Worm (Caenorhabditis elegans) whole organism, mixed stage, embryonic: ENCODE results near the gene F53H2.3.
A peak's percentile ranks its signal among the peaks of the same experiment; 100 is the strongest.

ENCODE experiments used
- M03D4.4 ChIP-seq: sonication (generic microtip); optimal IDR thresholded peaks from 2 replicates; lab custom pipeline; 2017; ENCODE audit warnings: mild to moderate bottlenecking, missing genetic modification characterization, missing compliant biosample characterization
- bed-3 ChIP-seq: fragments of 200-800 bp; sonication (Bioruptor generic); optimal IDR thresholded peaks from 3 replicates; lab custom pipeline; 2018; ENCODE audit warnings: mild to moderate bottlenecking, missing genetic modification characterization, moderate library complexity, missing compliant biosample characterization
- blmp-1 ChIP-seq: fragments of 150-350 bp; optimal IDR thresholded peaks from 2 replicates; lab custom pipeline; 2014; ENCODE audit warnings: missing biosample characterization, missing genetic modification characterization
- ceh-39 ChIP-seq: fragments of 150-350 bp; optimal IDR thresholded peaks from 2 replicates; lab custom pipeline; 2014; ENCODE audit warnings: missing biosample characterization, missing genetic modification characterization
- ceh-43 ChIP-seq: fragments of 200-800 bp; sonication (Bioruptor generic); optimal IDR thresholded peaks from 2 replicates; lab custom pipeline; 2018; ENCODE audit warnings: mild to moderate bottlenecking, missing genetic modification characterization, moderate library complexity, missing compliant biosample characterization
- ceh-83 ChIP-seq: fragments of 200-800 bp; sonication (Bioruptor generic); optimal IDR thresholded peaks from 2 replicates; lab custom pipeline; 2018; ENCODE audit warnings: mild to moderate bottlenecking, missing genetic modification characterization, missing compliant biosample characterization
- ces-1 ChIP-seq: fragments of 150-350 bp; optimal IDR thresholded peaks from 2 replicates; lab custom pipeline; 2014; ENCODE audit warnings: missing biosample characterization, missing genetic modification reagents, missing genetic modification characterization
- cnd-1 ChIP-seq: fragments of 200-800 bp; sonication (Bioruptor generic); optimal IDR thresholded peaks from 2 replicates; lab custom pipeline; 2018; ENCODE audit warnings: mild to moderate bottlenecking, missing genetic modification characterization, missing compliant biosample characterization
- drap-1 ChIP-seq: fragments of 200-800 bp; sonication (Bioruptor generic); optimal IDR thresholded peaks from 3 replicates; lab custom pipeline; 2018; ENCODE audit warnings: mild to moderate bottlenecking, missing genetic modification characterization, missing compliant biosample characterization
- elt-1 ChIP-seq: sonication (generic microtip); optimal IDR thresholded peaks from 2 replicates; lab custom pipeline; 2017; ENCODE audit warnings: missing genetic modification characterization, mild to moderate bottlenecking, missing compliant biosample characterization, antibody characterized with exemption, moderate library complexity, borderline replicate concordance; ENCODE audit not compliant: insufficient read depth
- elt-3 ChIP-seq: fragments of 150-350 bp; optimal IDR thresholded peaks from 2 replicates; lab custom pipeline; 2014; ENCODE audit warnings: missing biosample characterization, missing genetic modification characterization
- flh-1 ChIP-seq: fragments of 200-800 bp; sonication (Bioruptor generic); optimal IDR thresholded peaks from 2 replicates; lab custom pipeline; 2018; ENCODE audit warnings: mild to moderate bottlenecking, missing genetic modification characterization, moderate library complexity, missing compliant biosample characterization
- ham-2 ChIP-seq: fragments of 200-800 bp; sonication (Bioruptor generic); optimal IDR thresholded peaks from 2 replicates; lab custom pipeline; 2018; ENCODE audit warnings: mild to moderate bottlenecking, missing genetic modification characterization, missing compliant biosample characterization
- hlh-1 ChIP-seq: fragments of 150-350 bp; optimal IDR thresholded peaks from 2 replicates; lab custom pipeline; 2014; ENCODE audit warnings: missing biosample characterization, missing genetic modification reagents, missing genetic modification characterization
- lin-13 ChIP-seq: fragments of 150-350 bp; optimal IDR thresholded peaks from 2 replicates; lab custom pipeline; 2014; ENCODE audit warnings: missing biosample characterization, missing genetic modification characterization
- lin-32 ChIP-seq: fragments of 200-800 bp; sonication (Bioruptor generic); optimal IDR thresholded peaks from 2 replicates; lab custom pipeline; 2018; ENCODE audit warnings: mild to moderate bottlenecking, missing genetic modification characterization, missing compliant biosample characterization
- lsy-2 ChIP-seq: fragments of 150-350 bp; optimal IDR thresholded peaks from 2 replicates; lab custom pipeline; 2014; ENCODE audit warnings: missing biosample characterization, missing genetic modification characterization
- mab-5 ChIP-seq: fragments of 150-350 bp; optimal IDR thresholded peaks from 2 replicates; lab custom pipeline; 2014; ENCODE audit warnings: missing biosample characterization, missing genetic modification characterization
- mep-1 ChIP-seq: fragments of 150-350 bp; optimal IDR thresholded peaks from 2 replicates; lab custom pipeline; 2017; ENCODE audit warnings: missing biosample characterization, missing genetic modification reagents, missing genetic modification characterization, inconsistent platforms
- mls-2 ChIP-seq: sonication (generic microtip); optimal IDR thresholded peaks from 2 replicates; lab custom pipeline; 2016; ENCODE audit warnings: mild to moderate bottlenecking, missing genetic modification characterization, moderate library complexity, missing compliant biosample characterization
- nhr-12 ChIP-seq: fragments of 150-350 bp; optimal IDR thresholded peaks from 2 replicates; lab custom pipeline; 2014; ENCODE audit warnings: missing biosample characterization, missing genetic modification characterization
- nhr-2 ChIP-seq: fragments of 150-350 bp; optimal IDR thresholded peaks from 2 replicates; lab custom pipeline; 2014; ENCODE audit warnings: missing biosample characterization, missing genetic modification characterization
- nhr-237 ChIP-seq: fragments of 150-350 bp; optimal IDR thresholded peaks from 2 replicates; lab custom pipeline; 2014; ENCODE audit warnings: missing biosample characterization, missing genetic modification characterization
- nhr-28 ChIP-seq: fragments of 150-350 bp; optimal IDR thresholded peaks from 2 replicates; lab custom pipeline; 2014; ENCODE audit warnings: missing biosample characterization, missing genetic modification characterization
- nhr-76 ChIP-seq: sonication (generic microtip); optimal IDR thresholded peaks from 2 replicates; lab custom pipeline; 2017; ENCODE audit warnings: missing biosample characterization, missing genetic modification characterization
- pha-4 ChIP-seq: fragments of 150-350 bp; optimal IDR thresholded peaks from 2 replicates; lab custom pipeline; 2018; ENCODE audit warnings: missing biosample characterization, missing genetic modification reagents, missing genetic modification characterization
- sem-2 ChIP-seq: fragments of 200-800 bp; sonication (Bioruptor generic); optimal IDR thresholded peaks from 2 replicates; lab custom pipeline; 2018; ENCODE audit warnings: mild to moderate bottlenecking, missing genetic modification characterization, missing compliant biosample characterization
- snpc-4 ChIP-seq: fragments of 150-350 bp; optimal IDR thresholded peaks from 2 replicates; lab custom pipeline; 2014; ENCODE audit warnings: missing biosample characterization, missing genetic modification characterization
- sptf-1 ChIP-seq: sonication (generic microtip); optimal IDR thresholded peaks from 2 replicates; lab custom pipeline; 2017; ENCODE audit warnings: mild to moderate bottlenecking, missing genetic modification characterization, moderate library complexity, missing compliant biosample characterization
- tbx-8 ChIP-seq: fragments of 200-800 bp; sonication (Bioruptor generic); optimal IDR thresholded peaks from 2 replicates; lab custom pipeline; 2018; ENCODE audit warnings: mild to moderate bottlenecking, missing genetic modification characterization, moderate library complexity, missing compliant biosample characterization
- unc-120 ChIP-seq: sonication (generic microtip); optimal IDR thresholded peaks from 2 replicates; lab custom pipeline; 2017; ENCODE audit warnings: missing genetic modification characterization, missing compliant biosample characterization; ENCODE audit not compliant: poor library complexity, severe bottlenecking
- unc-39 ChIP-seq: fragments of 150-350 bp; optimal IDR thresholded peaks from 2 replicates; lab custom pipeline; 2014; ENCODE audit warnings: missing biosample characterization, missing genetic modification characterization
- unc-62 ChIP-seq: fragments of 150-350 bp; optimal IDR thresholded peaks from 2 replicates; lab custom pipeline; 2014; ENCODE audit warnings: missing biosample characterization, missing genetic modification reagents, missing genetic modification characterization
- ztf-11 ChIP-seq: fragments of 150-350 bp; optimal IDR thresholded peaks from 2 replicates; lab custom pipeline; 2014; ENCODE audit warnings: missing biosample characterization, missing genetic modification characterization

The F53H2.3 gene

DNA sequence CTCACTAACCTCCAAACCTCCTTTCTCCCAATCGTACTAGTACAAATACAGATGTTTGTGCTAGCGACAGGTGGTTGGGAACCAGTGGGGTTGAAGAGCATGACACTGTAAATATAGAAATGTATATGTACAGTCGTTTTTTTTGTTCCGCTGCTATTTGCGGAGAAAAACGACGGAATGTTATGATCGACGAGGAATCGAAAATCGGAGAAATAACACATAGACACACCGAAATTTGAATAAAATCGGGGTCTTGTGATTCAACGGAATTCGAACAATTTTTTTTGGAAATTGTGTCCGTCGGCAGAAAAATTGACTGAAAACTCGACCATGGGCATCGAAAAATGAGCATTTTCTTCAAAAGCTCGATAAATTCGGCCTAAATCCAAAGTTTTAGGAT is at the start of gene F53H2.3:
F53H2.3 (minus strand) TSS at position 101 of the 400 bp plus-strand sequence.
- no peak for TF ChIP-seq snpc-4 (tag; lab: Kevin White, UChicago)
- TF ChIP-seq ztf-11 (tag; lab: Kevin White, UChicago), result no peak
- TF ChIP-seq sptf-1 (tag; lab: Kevin White, UChicago), result no peak
- no peak for TF ChIP-seq nhr-12 (tag; lab: Kevin White, UChicago)
- no peak for TF ChIP-seq sem-2
- TF ChIP-seq pha-4 (tag; lab: Kevin White, UChicago), result no peak
- TF ChIP-seq flh-1 (GFP tag; lab: Kevin White, UChicago), result no peak
- no peak for TF ChIP-seq nhr-28 (tag; lab: Kevin White, UChicago)
- no peak for TF ChIP-seq drap-1 (GFP tag; lab: Kevin White, UChicago)
- no peak for TF ChIP-seq ceh-43 (GFP tag; lab: Kevin White, UChicago)
- no peak for TF ChIP-seq lin-32 (GFP tag; lab: Kevin White, UChicago)

DNA sequence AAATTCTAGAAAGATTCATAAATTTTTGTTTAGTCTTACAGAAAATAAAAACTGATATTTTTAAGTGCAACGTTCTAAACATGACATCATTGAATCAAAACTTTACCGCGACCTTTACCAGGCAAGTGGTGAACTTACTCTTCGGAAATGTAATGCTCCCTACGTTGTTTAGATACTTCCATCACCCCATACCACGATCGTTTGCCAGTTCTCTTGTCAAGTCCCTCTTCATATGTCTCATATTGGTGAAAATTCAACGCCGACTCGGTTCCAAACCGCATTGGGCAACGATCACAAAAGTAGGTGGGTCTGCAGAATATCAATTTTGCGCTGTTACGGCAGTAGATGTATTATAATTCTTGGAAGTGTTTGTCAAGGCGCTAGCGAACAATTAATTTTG is 49.2 kb upstream of the F53H2.3 start, which contains the start of gene B0250.18:
B0250.18 (minus strand) TSS at position 101 of the 400 bp plus-strand sequence.
- no peak for TF ChIP-seq cnd-1 (tag; lab: Kevin White, UChicago)
- TF ChIP-seq nhr-237 (tag; lab: Kevin White, UChicago), result no peak
- no peak for TF ChIP-seq hlh-1 (tag; lab: Kevin White, UChicago)
- TF ChIP-seq nhr-2 (tag; lab: Kevin White, UChicago), result no peak
- no peak for TF ChIP-seq ztf-11 (tag; lab: Kevin White, UChicago)
- no peak for TF ChIP-seq sptf-1 (tag; lab: Kevin White, UChicago)
- no peak for TF ChIP-seq flh-1 (GFP tag; lab: Kevin White, UChicago)

DNA sequence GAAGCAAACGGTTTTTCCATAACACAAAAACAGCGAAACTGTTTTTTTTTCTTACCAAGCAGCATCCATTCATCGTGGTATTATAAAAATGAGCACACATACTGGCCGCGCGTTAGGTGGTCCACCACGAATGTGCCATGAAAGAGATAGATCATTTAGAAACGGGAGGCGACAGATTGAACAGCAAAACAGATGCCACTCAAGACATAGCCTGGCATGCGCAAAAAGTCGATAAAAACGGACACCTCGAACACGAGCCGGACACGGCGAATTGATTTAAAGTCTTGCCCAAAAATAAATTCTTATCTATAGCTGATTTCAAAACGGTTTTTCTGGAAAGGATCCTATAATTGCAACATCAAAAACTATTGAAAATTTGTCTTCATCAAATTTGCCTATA is 45.6 kb upstream of the F53H2.3 start:
- no peak for TF ChIP-seq blmp-1 (tag; lab: Kevin White, UChicago)
- peak; percentile 53 for TF ChIP-seq hlh-1 (tag; lab: Kevin White, UChicago)
- peak; percentile 30 for TF ChIP-seq sptf-1 (tag; lab: Kevin White, UChicago)
- TF ChIP-seq unc-62, result no peak
- TF ChIP-seq ces-1 (GFP tag; lab: Kevin White, UChicago), result peak; percentile 3
- peak; percentile 44 for TF ChIP-seq mls-2
- TF ChIP-seq cnd-1 (tag; lab: Kevin White, UChicago), result peak; percentile 40

DNA sequence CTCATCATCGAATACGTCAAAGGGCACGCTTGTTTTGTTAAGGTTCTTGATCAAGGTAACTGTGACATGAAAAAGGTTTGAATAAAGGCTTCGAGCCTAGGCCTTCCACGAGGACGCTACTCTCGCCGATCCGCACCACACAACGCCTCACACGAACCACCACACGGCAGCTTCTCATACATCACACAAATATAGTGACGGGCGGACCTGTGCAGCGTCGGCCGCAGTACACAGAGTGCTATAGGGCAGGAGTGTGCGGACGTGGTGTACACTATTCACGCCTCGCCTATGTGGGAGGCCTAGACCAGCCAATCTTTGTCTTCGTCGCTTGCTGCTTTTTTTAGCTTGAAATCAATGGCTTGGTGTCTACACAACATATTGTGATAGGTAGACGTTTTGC is 44.1 kb upstream of the F53H2.3 start:
- TF ChIP-seq unc-120 (tag; lab: Kevin White, UChicago), result peak; percentile 5
- TF ChIP-seq bed-3, result no peak
- no peak for TF ChIP-seq nhr-28 (tag; lab: Kevin White, UChicago)
- TF ChIP-seq mls-2, result no peak
- no peak for TF ChIP-seq mep-1 (tag; lab: Kevin White, UChicago)
- TF ChIP-seq nhr-237 (tag; lab: Kevin White, UChicago), result no peak
- TF ChIP-seq ceh-83 (GFP tag; lab: Kevin White, UChicago), result no peak
- no peak for TF ChIP-seq sem-2
- peak; percentile 1 for TF ChIP-seq sptf-1 (tag; lab: Kevin White, UChicago)
- no peak for TF ChIP-seq blmp-1 (tag; lab: Kevin White, UChicago)
- TF ChIP-seq lsy-2, result no peak
- no peak for TF ChIP-seq unc-39 (tag; lab: Kevin White, UChicago)
- no peak for TF ChIP-seq hlh-1 (tag; lab: Kevin White, UChicago)
- TF ChIP-seq nhr-12 (tag; lab: Kevin White, UChicago), result no peak
- no peak for TF ChIP-seq mab-5
- no peak for TF ChIP-seq ceh-43 (GFP tag; lab: Kevin White, UChicago)
- TF ChIP-seq lin-13, result peak; percentile 42
- TF ChIP-seq lin-32 (GFP tag; lab: Kevin White, UChicago), result no peak
- peak; percentile 83 for TF ChIP-seq drap-1 (GFP tag; lab: Kevin White, UChicago)
- TF ChIP-seq ztf-11 (tag; lab: Kevin White, UChicago), result no peak
- no peak for TF ChIP-seq elt-1 (tag; lab: Kevin White, UChicago)
- TF ChIP-seq ham-2 (GFP tag; lab: Kevin White, UChicago), result no peak
- no peak for TF ChIP-seq unc-62
- no peak for TF ChIP-seq ces-1 (GFP tag; lab: Kevin White, UChicago)
- no peak for TF ChIP-seq nhr-2 (tag; lab: Kevin White, UChicago)
- no peak for TF ChIP-seq elt-3 (tag; lab: Kevin White, UChicago)
- TF ChIP-seq nhr-76 (tag; lab: Kevin White, UChicago), result no peak
- no peak for TF ChIP-seq pha-4 (tag; lab: Kevin White, UChicago)
- no peak for TF ChIP-seq M03D4.4 (tag; lab: Kevin White, UChicago)
- no peak for TF ChIP-seq ceh-39 (tag; lab: Kevin White, UChicago)
- TF ChIP-seq tbx-8 (GFP tag; lab: Kevin White, UChicago), result no peak
- TF ChIP-seq flh-1 (GFP tag; lab: Kevin White, UChicago), result no peak
- no peak for TF ChIP-seq cnd-1 (tag; lab: Kevin White, UChicago)
- TF ChIP-seq snpc-4 (tag; lab: Kevin White, UChicago), result no peak
